Fruit fly (Drosophila melanogaster): ENCODE data around the gene GstO1.

- no peak for TF ChIP-seq h (optimal IDR thresholded peaks at IDR 0.05)
- TF ChIP-seq psq (optimal IDR thresholded peaks at IDR 0.05) = no peak
- no peak for TF ChIP-seq Sin3A (optimal IDR thresholded peaks at IDR 0.05)
- no peak for TF ChIP-seq ttk (optimal IDR thresholded peaks at IDR 0.05)
- TF ChIP-seq insv (optimal IDR thresholded peaks at IDR 0.05) = no peak
Observed at dm6 chr3L:8512428-8512827, 12.2 kb downstream of the GstO1 start, which contains the start of gene CG6765.

Measured in Kc167 (cell line).